Worm (Caenorhabditis elegans) whole organism, mixed stage, embryonic: Measurements from ENCODE around the gene fbxb-91.

Experiments used
- elt-1 ChIP-seq: sonication (generic microtip); optimal IDR thresholded peaks from 2 replicates; lab custom pipeline; 2017; ENCODE audit warnings: missing genetic modification characterization, mild to moderate bottlenecking, missing compliant biosample characterization, antibody characterized with exemption, moderate library complexity, borderline replicate concordance; ENCODE audit not compliant: insufficient read depth
- lin-32 ChIP-seq: fragments of 200-800 bp; sonication (Bioruptor generic); optimal IDR thresholded peaks from 2 replicates; lab custom pipeline; 2018; ENCODE audit warnings: mild to moderate bottlenecking, missing genetic modification characterization, missing compliant biosample characterization
- nhr-12 ChIP-seq: fragments of 150-350 bp; optimal IDR thresholded peaks from 2 replicates; lab custom pipeline; 2014; ENCODE audit warnings: missing biosample characterization, missing genetic modification characterization
- nhr-237 ChIP-seq: fragments of 150-350 bp; optimal IDR thresholded peaks from 2 replicates; lab custom pipeline; 2014; ENCODE audit warnings: missing biosample characterization, missing genetic modification characterization
- nhr-28 ChIP-seq: fragments of 150-350 bp; optimal IDR thresholded peaks from 2 replicates; lab custom pipeline; 2014; ENCODE audit warnings: missing biosample characterization, missing genetic modification characterization
- nhr-76 ChIP-seq: sonication (generic microtip); optimal IDR thresholded peaks from 2 replicates; lab custom pipeline; 2017; ENCODE audit warnings: missing biosample characterization, missing genetic modification characterization
- snpc-4 ChIP-seq: fragments of 150-350 bp; optimal IDR thresholded peaks from 2 replicates; lab custom pipeline; 2014; ENCODE audit warnings: missing biosample characterization, missing genetic modification characterization
- unc-120 ChIP-seq: sonication (generic microtip); optimal IDR thresholded peaks from 2 replicates; lab custom pipeline; 2017; ENCODE audit warnings: missing genetic modification characterization, missing compliant biosample characterization; ENCODE audit not compliant: poor library complexity, severe bottlenecking
- unc-39 ChIP-seq: fragments of 150-350 bp; optimal IDR thresholded peaks from 2 replicates; lab custom pipeline; 2014; ENCODE audit warnings: missing biosample characterization, missing genetic modification characterization

DNA sequence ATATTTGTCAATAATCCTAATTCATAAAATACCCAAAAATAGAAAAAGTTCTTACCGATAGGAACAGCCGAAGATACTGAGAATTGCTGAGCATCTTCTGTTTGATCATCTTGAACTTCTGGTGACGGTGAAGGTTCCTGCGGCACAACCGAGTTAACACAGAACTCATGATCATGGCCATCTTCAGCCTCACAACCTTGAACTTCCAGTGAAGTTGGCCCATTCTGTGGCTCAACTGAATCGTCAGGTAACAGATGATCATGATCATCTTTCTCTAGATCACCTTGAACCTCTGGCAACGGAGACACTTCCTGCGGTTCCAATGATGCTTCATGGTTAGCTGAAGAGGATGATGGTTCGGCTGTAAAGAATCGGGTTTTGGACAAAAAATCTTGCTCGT is 21.1 kb upstream of the fbxb-91 start:
- TF ChIP-seq snpc-4 (tag; lab: Kevin White, UChicago) = no peak
- TF ChIP-seq lin-32 (GFP tag; lab: Kevin White, UChicago) = no peak
- no peak for TF ChIP-seq nhr-28 (tag; lab: Kevin White, UChicago)
- TF ChIP-seq elt-1 (tag; lab: Kevin White, UChicago) = no peak
- TF ChIP-seq nhr-237 (tag; lab: Kevin White, UChicago) = no peak
- TF ChIP-seq unc-39 (tag; lab: Kevin White, UChicago) = no peak
- no peak for TF ChIP-seq nhr-76 (tag; lab: Kevin White, UChicago)
- no peak for TF ChIP-seq nhr-12 (tag; lab: Kevin White, UChicago)
- no peak for TF ChIP-seq unc-120
